Fruit fly (Drosophila melanogaster) whole organism, embryonic: ENCODE measurements around the gene Jhbp2.
A peak's percentile ranks its signal among the peaks of the same experiment; 100 is the strongest.

Experiments used
- CG10267 ChIP-seq: fragments of 200-800 bp; sonication (Bioruptor generic); optimal IDR thresholded peaks from 2 replicates; lab custom pipeline; 2018; ENCODE audit warnings: missing biosample characterization, mild to moderate bottlenecking, missing genetic modification characterization, moderate library complexity
- CG13296 ChIP-seq: fragments of 200-800 bp; sonication (Bioruptor generic); optimal IDR thresholded peaks from 3 replicates; lab custom pipeline; 2018; ENCODE audit warnings: missing biosample characterization, mild to moderate bottlenecking, missing genetic modification characterization
- CG17186 ChIP-seq: fragments of 200-800 bp; sonication (Bioruptor generic); optimal IDR thresholded peaks from 3 replicates; lab custom pipeline; 2017; ENCODE audit warnings: missing biosample characterization, missing genetic modification reagents, missing genetic modification characterization
- CTCF ChIP-seq: fragments of 200-800 bp; sonication (Bioruptor generic); optimal IDR thresholded peaks from 2 replicates; lab custom pipeline; 2017; ENCODE audit warnings: missing biosample characterization, mild to moderate bottlenecking, missing genetic modification characterization, moderate library complexity
- D19A ChIP-seq: fragments of 200-800 bp; optimal IDR thresholded peaks from 3 replicates; lab custom pipeline; 2019; ENCODE audit warnings: missing biosample characterization, mild to moderate bottlenecking, missing genetic modification characterization, moderate library complexity
- E2f2 ChIP-seq: fragments of 200-800 bp; sonication (Bioruptor generic); IDR thresholded peaks from 2 replicates; pipeline ENCODE4 v1.3.6; 2022; ENCODE audit warnings: missing biosample characterization, missing genetic modification characterization
- Fer3 ChIP-seq: fragments of 200-800 bp; sonication (Bioruptor generic); optimal IDR thresholded peaks from 2 replicates; lab custom pipeline; 2018; ENCODE audit warnings: missing biosample characterization, mild to moderate bottlenecking, missing genetic modification characterization, moderate library complexity
- GATAe ChIP-seq: fragments of 200-800 bp; sonication (Bioruptor generic); conservative IDR thresholded peaks from 2 replicates; pipeline ENCODE4 v1.3.6; 2022; ENCODE audit warnings: missing biosample characterization, missing genetic modification characterization
- Hmx ChIP-seq: fragments of 200-800 bp; sonication (Bioruptor generic); optimal IDR thresholded peaks from 2 replicates; lab custom pipeline; 2016; ENCODE audit warnings: missing biosample characterization, missing genetic modification characterization
- Hr39 ChIP-seq: fragments of >200 bp; optimal IDR thresholded peaks from 2 replicates; lab custom pipeline; 2017
- MTF-1 ChIP-seq: fragments of 200-800 bp; sonication (Bioruptor generic); optimal IDR thresholded peaks from 2 replicates; lab custom pipeline; 2018; ENCODE audit warnings: missing biosample characterization, mild to moderate bottlenecking, missing genetic modification characterization, borderline replicate concordance
- Mrtf ChIP-seq: fragments of 200-800 bp; sonication (Bioruptor generic); IDR thresholded peaks from 3 replicates; pipeline ENCODE4 v1.3.6; 2022; ENCODE audit warnings: missing biosample characterization, missing genetic modification characterization
- pum ChIP-seq: fragments of 200-800 bp; sonication (Bioruptor generic); optimal IDR thresholded peaks from 2 replicates; lab custom pipeline; 2016; ENCODE audit warnings: missing biosample characterization, missing genetic modification characterization
- shn ChIP-seq: fragments of 200-800 bp; sonication (Bioruptor generic); optimal IDR thresholded peaks from 3 replicates; lab custom pipeline; 2016; ENCODE audit warnings: missing biosample characterization, missing genetic modification characterization

DNA sequence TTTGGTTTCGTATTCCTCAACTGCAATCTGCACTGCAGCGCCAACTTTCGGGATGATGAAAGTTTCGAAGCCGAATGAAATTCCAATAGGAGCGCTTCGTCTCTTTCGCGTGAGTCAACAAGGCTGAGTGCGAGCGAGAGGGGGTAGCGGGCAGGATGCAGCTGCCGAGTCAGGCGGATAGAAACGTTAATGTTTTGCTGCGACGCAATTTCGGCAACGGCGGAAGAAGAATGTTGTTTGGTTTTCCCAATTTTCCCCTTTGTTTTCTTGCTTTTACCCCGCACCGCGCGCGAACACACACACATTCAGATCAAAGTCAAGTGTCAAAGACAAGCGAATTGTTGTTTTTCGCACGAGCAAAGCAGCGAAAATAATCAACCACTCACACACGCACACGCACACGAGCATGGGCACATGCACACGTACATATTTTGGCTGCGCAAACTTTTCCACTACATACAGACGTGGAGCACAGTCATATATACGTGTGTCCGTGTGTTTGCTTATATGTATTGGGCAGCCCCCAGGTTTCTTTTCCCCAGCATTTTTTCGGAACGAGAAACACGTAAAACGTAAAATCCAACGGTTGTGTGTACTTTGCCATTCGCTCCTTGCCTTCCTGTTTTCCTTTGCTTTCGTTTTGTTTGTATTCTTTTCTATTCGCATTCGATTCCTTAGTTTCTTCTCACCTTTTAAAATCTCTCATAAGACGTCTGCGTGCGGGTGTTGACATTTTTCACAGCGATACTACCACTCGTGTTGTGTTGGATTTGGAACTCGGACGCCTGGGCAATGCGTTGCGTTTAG, 9.2 kb downstream of the Jhbp2 start:
- no peak for TF ChIP-seq Hmx (GFP tag; lab: Kevin White, UChicago)
- no peak for TF ChIP-seq CG10267 (tag; lab: Kevin White, UChicago)
- TF ChIP-seq CTCF (GFP tag; lab: Kevin White, UChicago), result peak; percentile 70
- no peak for TF ChIP-seq CG17186 (GFP tag; lab: Kevin White, UChicago)
- no peak for TF ChIP-seq GATAe (GFP tag; lab: Robert Waterston, UW)
- TF ChIP-seq Mrtf (GFP tag; lab: Robert Waterston, UW), result no peak
- no peak for TF ChIP-seq Fer3 (tag; lab: Kevin White, UChicago)
- TF ChIP-seq Hr39, result no peak
- no peak for TF ChIP-seq MTF-1 (GFP tag; lab: Kevin White, UChicago)
- TF ChIP-seq pum, result no peak
- no peak for TF ChIP-seq shn (GFP tag; lab: Kevin White, UChicago)
- TF ChIP-seq E2f2, result no peak
- no peak for TF ChIP-seq CG13296 (GFP tag; lab: Kevin White, UChicago)
- no peak for TF ChIP-seq D19A (tag; lab: Kevin White, UChicago)
